Fruit fly (Drosophila melanogaster) whole organism, adult: ENCODE measurements around the gene tra.

Experiments
- CG12768 ChIP-seq: fragments of 200-800 bp; sonication (Bioruptor generic); optimal IDR thresholded peaks from 2 replicates; lab custom pipeline; 2017; ENCODE audit warnings: missing biosample characterization, missing genetic modification characterization, mild to moderate bottlenecking, moderate library complexity, missing genetic modification reagents
- CG33017 ChIP-seq: fragments of 200-800 bp; sonication (Bioruptor generic); optimal IDR thresholded peaks from 2 replicates; lab custom pipeline; 2018; ENCODE audit warnings: missing biosample characterization, mild to moderate bottlenecking, missing genetic modification characterization, moderate library complexity
- CG5204 ChIP-seq: fragments of 200-800 bp; sonication (Bioruptor generic); optimal IDR thresholded peaks from 2 replicates; lab custom pipeline; 2016; ENCODE audit warnings: missing biosample characterization, missing genetic modification characterization
- Clk ChIP-seq: fragments of 200-800 bp; sonication (Bioruptor generic); optimal IDR thresholded peaks from 2 replicates; lab custom pipeline; 2017; ENCODE audit warnings: missing biosample characterization, missing genetic modification characterization
- cic ChIP-seq: fragments of 200-800 bp; sonication (Bioruptor generic); optimal IDR thresholded peaks from 2 replicates; lab custom pipeline; 2017; ENCODE audit warnings: missing biosample characterization, mild to moderate bottlenecking, missing genetic modification characterization, moderate library complexity
- kay ChIP-seq: fragments of 200-800 bp; sonication (Bioruptor generic); peaks from one replicate; lab custom pipeline; 2016; ENCODE audit warnings: missing biosample characterization, missing genetic modification characterization, borderline replicate concordance
- ovo ChIP-seq: fragments of 200-800 bp; sonication (Bioruptor generic); optimal IDR thresholded peaks from 2 replicates; lab custom pipeline; 2016; ENCODE audit warnings: missing biosample characterization, missing genetic modification characterization
- pad ChIP-seq: fragments of 200-800 bp; sonication (Bioruptor generic); optimal IDR thresholded peaks from 3 replicates; lab custom pipeline; 2017; ENCODE audit warnings: missing biosample characterization, missing genetic modification characterization, mild to moderate bottlenecking, moderate library complexity, missing genetic modification reagents

- TF ChIP-seq CG12768 (no peak), CG5204 (GFP tag; lab: Kevin White, UChicago) (no peak), ovo (GFP tag; lab: Kevin White, UChicago) (no peak), kay (GFP tag; lab: Kevin White, UChicago) (no peak), cic (no peak), Clk (GFP tag; lab: Kevin White, UChicago) (no peak), CG33017 (no peak), pad (no peak)
These were observed 41.1 kb upstream of the tra start for dm6 chr3L:16631844-16632537.
